Fruit fly (Drosophila melanogaster): ENCODE results near the gene Cdc16.
A peak's percentile ranks its signal among the peaks of the same experiment; 100 is the strongest.

Cdc16 gene

dm6 chr3R:23293066-23293777 is 12.2 kb downstream of the Cdc16 start (continued):
- TF ChIP-seq Hr38 (GFP tag; optimal IDR thresholded peaks at IDR 0.05) (no peak), Hr39 (GFP tag; optimal IDR thresholded peaks at IDR 0.05) (no peak), CG34406 (GFP tag; optimal IDR thresholded peaks at IDR 0.05) (peak; percentile 39), spab (GFP tag; optimal IDR thresholded peaks at IDR 0.05) (peak; percentile 37), Smox (GFP tag; optimal IDR thresholded peaks at IDR 0.05) (no peak), Sox14 (GFP tag; optimal IDR thresholded peaks at IDR 0.05) (no peak), CG11902 (GFP tag; optimal IDR thresholded peaks at IDR 0.05) (no peak), ss (GFP tag; optimal IDR thresholded peaks at IDR 0.05) (peak; percentile 57 to 79), CG8319 (GFP tag; optimal IDR thresholded peaks at IDR 0.05) (peak; percentile 7)

DNA sequence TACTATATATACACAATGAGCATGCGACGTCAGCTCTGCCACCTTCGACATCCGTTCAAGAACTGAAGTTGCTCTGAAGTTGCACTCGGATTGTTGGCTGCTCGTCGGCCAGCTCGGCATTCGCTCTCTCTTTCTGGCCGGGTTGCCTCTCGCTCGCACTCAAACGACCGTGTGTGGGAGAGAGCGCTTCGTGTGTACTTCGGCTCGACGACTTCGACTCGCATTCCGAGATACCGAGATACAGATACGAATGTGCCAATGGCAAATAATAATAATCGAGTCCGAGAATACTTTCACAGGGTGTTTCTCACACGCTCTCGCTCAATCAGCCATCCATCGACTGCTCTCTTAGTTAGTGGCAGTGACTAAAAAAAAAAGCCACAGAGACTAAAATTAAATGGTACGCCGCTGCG is 14.4 kb downstream of the Cdc16 start:
- TF ChIP-seq Eip78C (GFP tag): peak; percentile 84
- TF ChIP-seq vri (GFP tag; optimal IDR thresholded peaks at IDR 0.05): peak; percentile 82
- TF ChIP-seq CG8319 (GFP tag; optimal IDR thresholded peaks at IDR 0.05): peak; percentile 40
- TF ChIP-seq dac (GFP tag; optimal IDR thresholded peaks at IDR 0.05): peak; percentile 17
- peak; percentile 44 for TF ChIP-seq Eip75B (GFP tag; optimal IDR thresholded peaks at IDR 0.05)
- peak; percentile 73 for TF ChIP-seq CG15336 (GFP tag; IDR thresholded peaks at IDR 0.05)
- TF ChIP-seq Ets21C (GFP tag; optimal IDR thresholded peaks at IDR 0.05): no peak
- peak; percentile 12 for TF ChIP-seq Blimp-1 (GFP tag; optimal IDR thresholded peaks at IDR 0.05)
- TF ChIP-seq CG11294 (GFP tag; IDR thresholded peaks at IDR 0.05): peak; percentile 31; the same call in 1 of the 2 replicates
- TF ChIP-seq CG34406 (GFP tag; optimal IDR thresholded peaks at IDR 0.05): peak; percentile 52
- peak; percentile 67 for TF ChIP-seq CG6808 (GFP tag; optimal IDR thresholded peaks at IDR 0.05)
- TF ChIP-seq net (GFP tag; optimal IDR thresholded peaks at IDR 0.05): peak; percentile 64
- peak; percentile 12 for TF ChIP-seq lz (GFP tag; optimal IDR thresholded peaks at IDR 0.05)
- TF ChIP-seq CG7368 (GFP tag; optimal IDR thresholded peaks at IDR 0.05): peak; percentile 60
- peak; percentile 70 for TF ChIP-seq CG6276 (GFP tag; optimal IDR thresholded peaks at IDR 0.05)
- TF ChIP-seq svp (GFP tag): peak; percentile 81
- peak; percentile 52 for TF ChIP-seq esn (GFP tag; optimal IDR thresholded peaks at IDR 0.05)
- TF ChIP-seq Sox102F (GFP tag; optimal IDR thresholded peaks at IDR 0.05): peak; percentile 74
- TF ChIP-seq fd59A (GFP tag; optimal IDR thresholded peaks at IDR 0.05): peak; percentile 23
- TF ChIP-seq Lpt (GFP tag; optimal IDR thresholded peaks at IDR 0.05): peak; percentile 53
- peak; percentile 69 for TF ChIP-seq Ets96B (tag; optimal IDR thresholded peaks at IDR 0.05)
- TF ChIP-seq achi (GFP tag; optimal IDR thresholded peaks at IDR 0.05): peak; percentile 56
- no peak for TF ChIP-seq CG11902 (GFP tag; optimal IDR thresholded peaks at IDR 0.05)
- TF ChIP-seq acj6 (GFP tag; optimal IDR thresholded peaks at IDR 0.05): peak; percentile 23
- peak; percentile 47 for TF ChIP-seq spab (GFP tag; optimal IDR thresholded peaks at IDR 0.05)
- TF ChIP-seq CG6792 (GFP tag; optimal IDR thresholded peaks at IDR 0.05): peak; percentile 16
- TF ChIP-seq CG8632 (GFP tag; optimal IDR thresholded peaks at IDR 0.05): peak; percentile 39
- TF ChIP-seq CG6163 (GFP tag; IDR thresholded peaks at IDR 0.05): peak; percentile 78
- peak; percentile 49 for TF ChIP-seq OdsH (GFP tag; optimal IDR thresholded peaks at IDR 0.05)
- no peak for TF ChIP-seq CG10631 (GFP tag; optimal IDR thresholded peaks at IDR 0.05)
- peak; percentile 9 for TF ChIP-seq cyc (GFP tag; optimal IDR thresholded peaks at IDR 0.05)
- TF ChIP-seq Hr4 (GFP tag; optimal IDR thresholded peaks at IDR 0.05): peak; percentile 21
- TF ChIP-seq fd85E (GFP tag; optimal IDR thresholded peaks at IDR 0.05): peak; percentile 53
- TF ChIP-seq CG3032 (tag; optimal IDR thresholded peaks at IDR 0.05): peak; percentile 56
- TF ChIP-seq CG16779 (tag; optimal IDR thresholded peaks at IDR 0.05): peak; percentile 30
- peak; percentile 49 for TF ChIP-seq Met (GFP tag; optimal IDR thresholded peaks at IDR 0.05)
- TF ChIP-seq dsx (GFP tag; optimal IDR thresholded peaks at IDR 0.05; ENCODE audit: poor library complexity, severe bottlenecking): peak; percentile 78
- TF ChIP-seq CG4318 (GFP tag; optimal IDR thresholded peaks at IDR 0.05): no peak
- peak; percentile 78 for TF ChIP-seq CG8119 (GFP tag; IDR thresholded peaks at IDR 0.05)
- TF ChIP-seq pdm3 (GFP tag; optimal IDR thresholded peaks at IDR 0.05): peak; percentile 55
- no peak for TF ChIP-seq CG31627 (GFP tag; optimal IDR thresholded peaks at IDR 0.05)
- TF ChIP-seq topi (GFP tag; optimal IDR thresholded peaks at IDR 0.05): peak; percentile 50
- TF ChIP-seq ss (GFP tag; optimal IDR thresholded peaks at IDR 0.05): peak; percentile 83 to 84
- no peak for TF ChIP-seq Gug (GFP tag; IDR thresholded peaks at IDR 0.05)
- TF ChIP-seq Smox (GFP tag; optimal IDR thresholded peaks at IDR 0.05): peak; percentile 22

Data from whole organism, prepupa.